Worm (Caenorhabditis elegans): ENCODE measurements around the gene Y69A2AR.23.

DNA sequence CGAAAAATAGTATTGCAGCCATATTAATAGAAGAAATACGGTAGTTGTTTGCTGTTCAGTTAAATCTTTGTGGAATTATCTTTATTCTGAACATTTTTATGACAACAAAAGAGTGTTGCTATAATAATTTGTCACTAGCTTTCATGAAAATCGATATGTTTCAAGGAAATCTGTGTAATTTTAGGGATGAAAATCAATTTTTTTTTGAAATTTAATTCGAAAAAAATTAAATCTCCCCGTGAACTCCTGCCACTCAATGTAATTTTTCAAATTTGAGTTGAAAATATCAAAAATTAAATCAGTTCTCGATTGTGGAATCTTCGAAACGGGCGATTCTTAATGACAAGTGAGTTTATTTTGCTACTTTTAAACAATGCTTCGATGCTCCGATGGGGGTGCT is 9.9 kb upstream of the Y69A2AR.23 start, which contains the start of gene Y69A2AR.46:
- TF ChIP-seq lin-13 (GFP tag; optimal IDR thresholded peaks at IDR 0.05) (no peak), nhr-28 (tag; optimal IDR thresholded peaks at IDR 0.05) (no peak), mep-1 (tag; optimal IDR thresholded peaks at IDR 0.05) (no peak)
